Worm (Caenorhabditis elegans) whole organism, mixed stage, embryonic: ENCODE data around the gene T12B5.15.

Experiments used
- M03D4.4 ChIP-seq: sonication (generic microtip); optimal IDR thresholded peaks from 2 replicates; lab custom pipeline; 2017; ENCODE audit warnings: mild to moderate bottlenecking, missing genetic modification characterization, missing compliant biosample characterization
- bed-3 ChIP-seq: fragments of 200-800 bp; sonication (Bioruptor generic); optimal IDR thresholded peaks from 3 replicates; lab custom pipeline; 2018; ENCODE audit warnings: mild to moderate bottlenecking, missing genetic modification characterization, moderate library complexity, missing compliant biosample characterization
- blmp-1 ChIP-seq: fragments of 150-350 bp; optimal IDR thresholded peaks from 2 replicates; lab custom pipeline; 2014; ENCODE audit warnings: missing biosample characterization, missing genetic modification characterization
- ceh-39 ChIP-seq: fragments of 150-350 bp; optimal IDR thresholded peaks from 2 replicates; lab custom pipeline; 2014; ENCODE audit warnings: missing biosample characterization, missing genetic modification characterization
- ceh-43 ChIP-seq: fragments of 200-800 bp; sonication (Bioruptor generic); optimal IDR thresholded peaks from 2 replicates; lab custom pipeline; 2018; ENCODE audit warnings: mild to moderate bottlenecking, missing genetic modification characterization, moderate library complexity, missing compliant biosample characterization
- ceh-83 ChIP-seq: fragments of 200-800 bp; sonication (Bioruptor generic); optimal IDR thresholded peaks from 2 replicates; lab custom pipeline; 2018; ENCODE audit warnings: mild to moderate bottlenecking, missing genetic modification characterization, missing compliant biosample characterization
- ces-1 ChIP-seq: fragments of 150-350 bp; optimal IDR thresholded peaks from 2 replicates; lab custom pipeline; 2014; ENCODE audit warnings: missing biosample characterization, missing genetic modification reagents, missing genetic modification characterization
- cnd-1 ChIP-seq: fragments of 200-800 bp; sonication (Bioruptor generic); optimal IDR thresholded peaks from 2 replicates; lab custom pipeline; 2018; ENCODE audit warnings: mild to moderate bottlenecking, missing genetic modification characterization, missing compliant biosample characterization
- elt-3 ChIP-seq: fragments of 150-350 bp; optimal IDR thresholded peaks from 2 replicates; lab custom pipeline; 2014; ENCODE audit warnings: missing biosample characterization, missing genetic modification characterization
- flh-1 ChIP-seq: fragments of 200-800 bp; sonication (Bioruptor generic); optimal IDR thresholded peaks from 2 replicates; lab custom pipeline; 2018; ENCODE audit warnings: mild to moderate bottlenecking, missing genetic modification characterization, moderate library complexity, missing compliant biosample characterization
- hlh-1 ChIP-seq: fragments of 150-350 bp; optimal IDR thresholded peaks from 2 replicates; lab custom pipeline; 2014; ENCODE audit warnings: missing biosample characterization, missing genetic modification reagents, missing genetic modification characterization
- lin-32 ChIP-seq: fragments of 200-800 bp; sonication (Bioruptor generic); optimal IDR thresholded peaks from 2 replicates; lab custom pipeline; 2018; ENCODE audit warnings: mild to moderate bottlenecking, missing genetic modification characterization, missing compliant biosample characterization
- lsy-2 ChIP-seq: fragments of 150-350 bp; optimal IDR thresholded peaks from 2 replicates; lab custom pipeline; 2014; ENCODE audit warnings: missing biosample characterization, missing genetic modification characterization
- mab-5 ChIP-seq: fragments of 150-350 bp; optimal IDR thresholded peaks from 2 replicates; lab custom pipeline; 2014; ENCODE audit warnings: missing biosample characterization, missing genetic modification characterization
- mep-1 ChIP-seq: fragments of 150-350 bp; optimal IDR thresholded peaks from 2 replicates; lab custom pipeline; 2017; ENCODE audit warnings: missing biosample characterization, missing genetic modification reagents, missing genetic modification characterization, inconsistent platforms
- mls-2 ChIP-seq: sonication (generic microtip); optimal IDR thresholded peaks from 2 replicates; lab custom pipeline; 2016; ENCODE audit warnings: mild to moderate bottlenecking, missing genetic modification characterization, moderate library complexity, missing compliant biosample characterization
- nhr-12 ChIP-seq: fragments of 150-350 bp; optimal IDR thresholded peaks from 2 replicates; lab custom pipeline; 2014; ENCODE audit warnings: missing biosample characterization, missing genetic modification characterization
- nhr-2 ChIP-seq: fragments of 150-350 bp; optimal IDR thresholded peaks from 2 replicates; lab custom pipeline; 2014; ENCODE audit warnings: missing biosample characterization, missing genetic modification characterization
- nhr-237 ChIP-seq: fragments of 150-350 bp; optimal IDR thresholded peaks from 2 replicates; lab custom pipeline; 2014; ENCODE audit warnings: missing biosample characterization, missing genetic modification characterization
- nhr-28 ChIP-seq: fragments of 150-350 bp; optimal IDR thresholded peaks from 2 replicates; lab custom pipeline; 2014; ENCODE audit warnings: missing biosample characterization, missing genetic modification characterization
- nhr-76 ChIP-seq: sonication (generic microtip); optimal IDR thresholded peaks from 2 replicates; lab custom pipeline; 2017; ENCODE audit warnings: missing biosample characterization, missing genetic modification characterization
- pha-4 ChIP-seq: fragments of 150-350 bp; optimal IDR thresholded peaks from 2 replicates; lab custom pipeline; 2018; ENCODE audit warnings: missing biosample characterization, missing genetic modification reagents, missing genetic modification characterization
- sem-2 ChIP-seq: fragments of 200-800 bp; sonication (Bioruptor generic); optimal IDR thresholded peaks from 2 replicates; lab custom pipeline; 2018; ENCODE audit warnings: mild to moderate bottlenecking, missing genetic modification characterization, missing compliant biosample characterization
- snpc-4 ChIP-seq: fragments of 150-350 bp; optimal IDR thresholded peaks from 2 replicates; lab custom pipeline; 2014; ENCODE audit warnings: missing biosample characterization, missing genetic modification characterization
- sptf-1 ChIP-seq: sonication (generic microtip); optimal IDR thresholded peaks from 2 replicates; lab custom pipeline; 2017; ENCODE audit warnings: mild to moderate bottlenecking, missing genetic modification characterization, moderate library complexity, missing compliant biosample characterization
- tbx-8 ChIP-seq: fragments of 200-800 bp; sonication (Bioruptor generic); optimal IDR thresholded peaks from 2 replicates; lab custom pipeline; 2018; ENCODE audit warnings: mild to moderate bottlenecking, missing genetic modification characterization, moderate library complexity, missing compliant biosample characterization
- unc-120 ChIP-seq: sonication (generic microtip); optimal IDR thresholded peaks from 2 replicates; lab custom pipeline; 2017; ENCODE audit warnings: missing genetic modification characterization, missing compliant biosample characterization; ENCODE audit not compliant: poor library complexity, severe bottlenecking
- unc-39 ChIP-seq: fragments of 150-350 bp; optimal IDR thresholded peaks from 2 replicates; lab custom pipeline; 2014; ENCODE audit warnings: missing biosample characterization, missing genetic modification characterization
- unc-62 ChIP-seq: fragments of 150-350 bp; optimal IDR thresholded peaks from 2 replicates; lab custom pipeline; 2014; ENCODE audit warnings: missing biosample characterization, missing genetic modification reagents, missing genetic modification characterization
- zip-8 ChIP-seq: fragments of 150-350 bp; optimal IDR thresholded peaks from 2 replicates; lab custom pipeline; 2014; ENCODE audit warnings: missing biosample characterization, missing genetic modification characterization

T12B5.15 gene

ce11 chrIII:937961-938360 lies 16.5 kb downstream of the T12B5.15 start, which contains the start of gene fbxa-56:
fbxa-56 (minus strand) TSS chrIII:938061.
- TF ChIP-seq lin-32 (GFP tag; lab: Kevin White, UChicago): no peak
- no peak for TF ChIP-seq flh-1
- TF ChIP-seq elt-3 (tag; lab: Kevin White, UChicago): no peak
- no peak for TF ChIP-seq sptf-1 (tag; lab: Kevin White, UChicago)
- TF ChIP-seq pha-4: no peak
- no peak for TF ChIP-seq unc-120 (tag; lab: Kevin White, UChicago)
- no peak for TF ChIP-seq nhr-28 (tag; lab: Kevin White, UChicago)
- no peak for TF ChIP-seq hlh-1
- no peak for TF ChIP-seq bed-3 (GFP tag; lab: Kevin White, UChicago)
- no peak for TF ChIP-seq blmp-1 (tag; lab: Kevin White, UChicago)
- no peak for TF ChIP-seq ces-1 (GFP tag; lab: Kevin White, UChicago)
- TF ChIP-seq mab-5 (tag; lab: Kevin White, UChicago): no peak
- no peak for TF ChIP-seq sem-2 (GFP tag; lab: Kevin White, UChicago)

ce11 chrIII:936037-936507 lies 18.4 kb downstream of the T12B5.15 start, which contains the start of gene fbxa-55:
fbxa-55 (minus strand) TSS chrIII:936087.
- no peak for TF ChIP-seq lin-32 (GFP tag; lab: Kevin White, UChicago)

- peak; percentile 95 for TF ChIP-seq mls-2 (tag; lab: Kevin White, UChicago)
- TF ChIP-seq sem-2 (GFP tag; lab: Kevin White, UChicago): peak; percentile 44
- peak; percentile 88 for TF ChIP-seq tbx-8 (GFP tag; lab: Kevin White, UChicago)
- peak; percentile 91 for TF ChIP-seq M03D4.4
- peak; percentile 85 for TF ChIP-seq lin-32 (GFP tag; lab: Kevin White, UChicago)
- TF ChIP-seq unc-120 (tag; lab: Kevin White, UChicago): peak; percentile 49
- peak; percentile 96 for TF ChIP-seq sptf-1 (tag; lab: Kevin White, UChicago)
- TF ChIP-seq ceh-43 (GFP tag; lab: Kevin White, UChicago): peak; percentile 50
- peak; percentile 72 for TF ChIP-seq bed-3 (GFP tag; lab: Kevin White, UChicago)
- peak; percentile 75 for TF ChIP-seq ceh-83 (GFP tag; lab: Kevin White, UChicago)
- TF ChIP-seq cnd-1 (tag; lab: Kevin White, UChicago): peak; percentile 49
- TF ChIP-seq, all 35 proteins: peak for 11; not testable (repeated sequence) for 24
These were observed 23.0 kb downstream of the T12B5.15 start for ce11 chrIII:931405-931804.

- TF ChIP-seq hlh-1 (no peak), nhr-2 (tag; lab: Kevin White, UChicago) (no peak)
These were observed 28.2 kb downstream of the T12B5.15 start, which contains the start of gene pef-1 for ce11 chrIII:926216-926615. pef-1 (minus strand) TSS chrIII:926316.

ce11 chrIII:919322-919721 lies 35.1 kb downstream of the T12B5.15 start, which contains the start of gene F23H11.7:
F23H11.7 (minus strand) TSS chrIII:919422.
- TF ChIP-seq mep-1 (tag; lab: Kevin White, UChicago) (no peak), unc-39 (no peak), pha-4 (no peak), ceh-39 (tag; lab: Kevin White, UChicago) (no peak), cnd-1 (tag; lab: Kevin White, UChicago) (no peak), M03D4.4 (no peak), nhr-237 (no peak), zip-8 (tag; lab: Kevin White, UChicago) (no peak), ces-1 (GFP tag; lab: Kevin White, UChicago) (no peak), ceh-43 (GFP tag; lab: Kevin White, UChicago) (no peak), lin-32 (GFP tag; lab: Kevin White, UChicago) (no peak), lsy-2 (tag; lab: Kevin White, UChicago) (no peak), flh-1 (no peak), mls-2 (tag; lab: Kevin White, UChicago) (no peak)

ce11 chrIII:916897-917296 lies 37.6 kb downstream of the T12B5.15 start, which contains the start of gene idpp-13:
idpp-13 (minus strand) TSS chrIII:916997.
- TF ChIP-seq tbx-8 (GFP tag; lab: Kevin White, UChicago) (no peak), mls-2 (tag; lab: Kevin White, UChicago) (no peak), hlh-1 (no peak), snpc-4 (tag; lab: Kevin White, UChicago) (no peak), nhr-237 (no peak), unc-120 (tag; lab: Kevin White, UChicago) (no peak), nhr-12 (tag; lab: Kevin White, UChicago) (no peak), flh-1 (no peak), nhr-76 (no peak), unc-62 (GFP tag; lab: Kevin White, UChicago) (no peak)
- TF ChIP-seq, all 35 proteins: peak for 0
